Fruit fly (Drosophila melanogaster): Measurements from ENCODE around the gene Mettl3.

The Mettl3 gene

dm6 chr3R:24065718-24066117 lies 33.8 kb downstream of the Mettl3 start (continued):
- TF ChIP-seq CG2199 (GFP tag; IDR thresholded peaks at IDR 0.05) = 0 out of 3 replicates have a peak, but pooled peaks have one; percentile 62
- no peak for TF ChIP-seq CG2202 (tag; optimal IDR thresholded peaks at IDR 0.05)
- no peak for TF ChIP-seq CG2678 (tag; optimal IDR thresholded peaks at IDR 0.05)
- peak; percentile 72 for TF ChIP-seq pfk (GFP tag; optimal IDR thresholded peaks at IDR 0.05)
- TF ChIP-seq vfl (GFP tag; optimal IDR thresholded peaks at IDR 0.05) = no peak
- TF ChIP-seq ara (GFP tag; IDR thresholded peaks at IDR 0.05) = no peak
- TF ChIP-seq CG16813 (GFP tag; IDR thresholded peaks at IDR 0.05; ENCODE audit: partially characterized antibody) = peak; percentile 50; the same call in 2 of the 3 replicates
- TF ChIP-seq ato (GFP tag; IDR thresholded peaks at IDR 0.05; ENCODE audit: partially characterized antibody) = no peak
- TF ChIP-seq Lim3 (GFP tag; IDR thresholded peaks at IDR 0.05) = no peak
- TF ChIP-seq CG1832 (GFP tag; optimal IDR thresholded peaks at IDR 0.05) = peak; percentile 14
- TF ChIP-seq CG8281 (tag; optimal IDR thresholded peaks at IDR 0.05) = peak; percentile 69

- TF ChIP-seq ro (GFP tag; IDR thresholded peaks at IDR 0.05) (no peak), CG14050 (GFP tag; IDR thresholded peaks at IDR 0.05) (peak; percentile 37; the same call in 1 of the 3 replicates), bab2 (GFP tag; optimal IDR thresholded peaks at IDR 0.05) (peak; percentile 22), CG15696 (tag; optimal IDR thresholded peaks at IDR 0.05) (no peak), chm (GFP tag; IDR thresholded peaks at IDR 0.05) (no peak), lab (GFP tag; optimal IDR thresholded peaks at IDR 0.05) (peak; percentile 20), CG30403 (GFP tag; optimal IDR thresholded peaks at IDR 0.05) (peak; percentile 12), CG12769 (tag; optimal IDR thresholded peaks at IDR 0.05) (peak; percentile 22), BEAF-32 (GFP tag; optimal IDR thresholded peaks at IDR 0.05) (no peak), Atf6 (GFP tag; IDR thresholded peaks at IDR 0.05) (0 out of 2 replicates have a peak, but pooled peaks have one; percentile 25), CG32532 (GFP tag; IDR thresholded peaks at IDR 0.05) (peak; percentile 57; the same call in 1 of the 2 replicates), CG2712 (tag; optimal IDR thresholded peaks at IDR 0.05) (peak; percentile 11), CG17385 (GFP tag; optimal IDR thresholded peaks at IDR 0.05) (peak; percentile 16), sd (tag; optimal IDR thresholded peaks at IDR 0.05) (no peak), lilli (GFP tag; optimal IDR thresholded peaks at IDR 0.05) (peak; percentile 30), grau (tag; optimal IDR thresholded peaks at IDR 0.05) (peak; percentile 49), Deaf1 (tag; optimal IDR thresholded peaks at IDR 0.05) (no peak), row (GFP tag; IDR thresholded peaks at IDR 0.05) (peak; percentile 49; the same call in 2 of the 3 replicates), vnd (GFP tag; IDR thresholded peaks at IDR 0.05; ENCODE audit: partially characterized antibody) (no peak), Hand (GFP tag; optimal IDR thresholded peaks at IDR 0.05) (peak; percentile 9), Ada2b (GFP tag; IDR thresholded peaks at IDR 0.05) (peak; percentile 50; the same call in 1 of the 2 replicates), CG9727 (GFP tag; optimal IDR thresholded peaks at IDR 0.05) (no peak), CG13424 (tag; optimal IDR thresholded peaks at IDR 0.05) (peak; percentile 44), mam (GFP tag; optimal IDR thresholded peaks at IDR 0.05) (peak; percentile 31), CoRest (tag; optimal IDR thresholded peaks at IDR 0.05) (peak; percentile 22), Hsf (GFP tag; optimal IDR thresholded peaks at IDR 0.05) (peak; percentile 16), Fer1 (GFP tag; optimal IDR thresholded peaks at IDR 0.05) (peak; percentile 26), CG8765 (GFP tag; IDR thresholded peaks at IDR 0.05) (no peak), fd3F (GFP tag; optimal IDR thresholded peaks at IDR 0.05) (peak; percentile 12), CG12659 (GFP tag; optimal IDR thresholded peaks at IDR 0.05) (peak; percentile 4), gem (tag; optimal IDR thresholded peaks at IDR 0.05) (peak; percentile 59), dpn (GFP tag; optimal IDR thresholded peaks at IDR 0.05) (peak; percentile 9 to 14), pho (GFP tag; optimal IDR thresholded peaks at IDR 0.05) (peak; percentile 6), Xrp1 (GFP tag; IDR thresholded peaks at IDR 0.05) (peak; percentile 31; the same call in 1 of the 2 replicates), Ssrp (tag; optimal IDR thresholded peaks at IDR 0.05) (no peak), inv (GFP tag; IDR thresholded peaks at IDR 0.05; ENCODE audit: partially characterized antibody) (no peak), tgo (GFP tag; IDR thresholded peaks at IDR 0.05) (peak; percentile 36; the same call in 1 of the 3 replicates), Fer3 (tag; optimal IDR thresholded peaks at IDR 0.05) (peak; percentile 3)
These were observed 36.9 kb downstream of the Mettl3 start for dm6 chr3R:24068830-24069229.

All from whole organism, embryonic.